Fruit fly (Drosophila melanogaster): Measurements from ENCODE around the gene CG32110.

CG32110 gene

dm6 chr3L:12831290-12831952, 22.9 kb downstream of the CG32110 start (continued):
- TF ChIP-seq H2.0 (GFP tag; IDR thresholded peaks at IDR 0.05) (peak; percentile 58), NC2α (GFP tag; optimal IDR thresholded peaks at IDR 0.05) (no peak), wor (GFP tag; IDR thresholded peaks at IDR 0.05) (0 out of 2 replicates have a peak, but pooled peaks have one; percentile 27), CG4730 (GFP tag; IDR thresholded peaks at IDR 0.05) (peak; percentile 16; the same call in 1 of the 2 replicates), CG11085 (GFP tag; IDR thresholded peaks at IDR 0.05) (no peak), CG10209 (GFP tag; optimal IDR thresholded peaks at IDR 0.05) (peak; percentile 49), sim (GFP tag; IDR thresholded peaks at IDR 0.05) (no peak), Lpt (GFP tag; optimal IDR thresholded peaks at IDR 0.05) (no peak), az2 (GFP tag; optimal IDR thresholded peaks at IDR 0.05) (peak; percentile 29), Ptx1 (GFP tag; IDR thresholded peaks at IDR 0.05) (peak; percentile 67), p53 (GFP tag; optimal IDR thresholded peaks at IDR 0.05) (no peak), Meics (GFP tag; optimal IDR thresholded peaks at IDR 0.05) (peak; percentile 54), CG17328 (GFP tag; IDR thresholded peaks at IDR 0.05) (peak; percentile 58), CG33213 (GFP tag; optimal IDR thresholded peaks at IDR 0.05) (no peak), eve (GFP tag; optimal IDR thresholded peaks at IDR 0.05) (peak in 1 of 2 experiments; percentile 68), Camta (GFP tag; optimal IDR thresholded peaks at IDR 0.05) (peak; percentile 12), CG17829 (tag; optimal IDR thresholded peaks at IDR 0.05) (peak; percentile 43), pita (GFP tag; optimal IDR thresholded peaks at IDR 0.05) (no peak), Xrp1 (GFP tag; IDR thresholded peaks at IDR 0.05) (peak; percentile 70; the same call in 1 of the 2 replicates), tx (GFP tag; optimal IDR thresholded peaks at IDR 0.05) (peak; percentile 15), ro (GFP tag; IDR thresholded peaks at IDR 0.05) (no peak), fu2 (GFP tag; optimal IDR thresholded peaks at IDR 0.05) (peak; percentile 56), Max (GFP tag; optimal IDR thresholded peaks at IDR 0.05) (no peak), slou (GFP tag; optimal IDR thresholded peaks at IDR 0.05) (no peak), pho (GFP tag; optimal IDR thresholded peaks at IDR 0.05) (peak; percentile 53), fd102C (GFP tag; optimal IDR thresholded peaks at IDR 0.05) (no peak), dimm (GFP tag; IDR thresholded peaks at IDR 0.05) (no peak), CG15269 (tag; optimal IDR thresholded peaks at IDR 0.05) (peak; percentile 70), CG3847 (GFP tag; IDR thresholded peaks at IDR 0.05) (peak; percentile 39; the same call in 1 of the 2 replicates), fd64A (GFP tag; optimal IDR thresholded peaks at IDR 0.05) (no peak), H15 (GFP tag; IDR thresholded peaks at IDR 0.05) (0 out of 3 replicates have a peak, but pooled peaks have one; percentile 42), cwo (GFP tag; optimal IDR thresholded peaks at IDR 0.05) (peak; percentile 39), CG12659 (GFP tag; optimal IDR thresholded peaks at IDR 0.05) (peak; percentile 51), bab2 (GFP tag; optimal IDR thresholded peaks at IDR 0.05) (peak; percentile 53), CG18619 (GFP tag; optimal IDR thresholded peaks at IDR 0.05) (peak; percentile 58), CG31224 (GFP tag; IDR thresholded peaks at IDR 0.05) (peak; percentile 22; the same call in 1 of the 2 replicates), CG12219 (GFP tag; optimal IDR thresholded peaks at IDR 0.05) (peak; percentile 38), stwl (tag; optimal IDR thresholded peaks at IDR 0.05) (no peak), HmgZ (tag; optimal IDR thresholded peaks at IDR 0.05) (peak; percentile 15), CG5953 (GFP tag; IDR thresholded peaks at IDR 0.05) (no peak), Dek (tag; optimal IDR thresholded peaks at IDR 0.05) (peak; percentile 25), Taf1 (GFP tag; IDR thresholded peaks at IDR 0.05) (peak; percentile 32; the same call in 1 of the 2 replicates), shn (GFP tag; optimal IDR thresholded peaks at IDR 0.05) (no peak), CG18476 (GFP tag; optimal IDR thresholded peaks at IDR 0.05) (peak; percentile 41), HmgD (GFP tag; optimal IDR thresholded peaks at IDR 0.05) (no peak), dysf (GFP tag; IDR thresholded peaks at IDR 0.05) (peak; percentile 66; the same call in 2 of the 3 replicates), Ets65A (GFP tag) (peak; percentile 76), CG14965 (GFP tag; optimal IDR thresholded peaks at IDR 0.05; ENCODE audit: borderline replicate concordance) (no peak), run (tag; optimal IDR thresholded peaks at IDR 0.05) (peak; percentile 2), chm (GFP tag; IDR thresholded peaks at IDR 0.05) (peak; percentile 36; the same call in 1 of the 2 replicates), CG43689 (GFP tag; IDR thresholded peaks at IDR 0.05) (no peak)

All from whole organism, embryonic.